Fruit fly (Drosophila melanogaster) S2 (cell line): Measurements from ENCODE around the gene CG31600.

Source experiments
- CG8478 ChIP-seq: fragments of >200 bp; optimal IDR thresholded peaks from 2 replicates; lab custom pipeline; 2018
- CTCF ChIP-seq, 2 experiments: fragments of >200 bp; optimal IDR thresholded peaks; 2 replicates each; lab custom pipeline; 2018

CG31600 gene

dm6 chr2L:21879411-21879810, 35.7 kb downstream of the CG31600 start:
- TF ChIP-seq CTCF (optimal IDR thresholded peaks at IDR 0.05; lab: Kevin White, UChicago), result no peak
- TF ChIP-seq CG8478 (lab: Kevin White, UChicago), result no peak

dm6 chr2L:21877006-21877405, 38.2 kb downstream of the CG31600 start:
- no peak for TF ChIP-seq CG8478 (lab: Kevin White, UChicago)
- no peak for TF ChIP-seq CTCF (optimal IDR thresholded peaks at IDR 0.05; lab: Kevin White, UChicago)

- TF ChIP-seq CG8478 (lab: Kevin White, UChicago) (no peak), CTCF (optimal IDR thresholded peaks at IDR 0.05; lab: Kevin White, UChicago) (no peak)
Measured at dm6 chr2L:21873696-21874095, 41.5 kb downstream of the CG31600 start.

- TF ChIP-seq CTCF (optimal IDR thresholded peaks at IDR 0.05; lab: Kevin White, UChicago) (no peak), CG8478 (lab: Kevin White, UChicago) (no peak)
Measured at dm6 chr2L:21871708-21872107, 43.5 kb downstream of the CG31600 start.

dm6 chr2L:21868712-21869280, 46.4 kb downstream of the CG31600 start:
- no peak for TF ChIP-seq CG8478 (lab: Kevin White, UChicago)
- no peak for TF ChIP-seq CTCF (optimal IDR thresholded peaks at IDR 0.05; lab: Kevin White, UChicago)

dm6 chr2L:21867040-21867981, 47.8 kb downstream of the CG31600 start:
- TF ChIP-seq CTCF (optimal IDR thresholded peaks at IDR 0.05; lab: Kevin White, UChicago), result no peak
- TF ChIP-seq CG8478 (lab: Kevin White, UChicago), result no peak

- TF ChIP-seq CTCF (optimal IDR thresholded peaks at IDR 0.05; lab: Kevin White, UChicago) (no peak), CG8478 (lab: Kevin White, UChicago) (no peak)
Measured at dm6 chr2L:21866362-21866761, 48.8 kb downstream of the CG31600 start.
